Worm (Caenorhabditis elegans): ENCODE measurements around the gene srw-13.

The srw-13 gene

ce11 chrV:15276915-15277314, 44.6 kb downstream of the srw-13 start, which contains the start of gene srw-17:
TSS of gene srw-17 (minus strand) at chrV:15277015.
- TF ChIP-seq ceh-13 (GFP tag; optimal IDR thresholded peaks at IDR 0.05) (no peak), tbx-11 (GFP tag; IDR thresholded peaks at IDR 0.05) (no peak), aly-1 (tag; optimal IDR thresholded peaks at IDR 0.05) (no peak), hnd-1 (tag; optimal IDR thresholded peaks at IDR 0.05) (no peak), hmg-4 (GFP tag; optimal IDR thresholded peaks at IDR 0.05) (no peak), ceh-36 (tag; optimal IDR thresholded peaks at IDR 0.05) (no peak), hmbx-1 (tag; optimal IDR thresholded peaks at IDR 0.05) (no peak), pes-1 (GFP tag; IDR thresholded peaks at IDR 0.05) (no peak), tbx-37 (GFP tag; conservative IDR thresholded peaks at IDR 0.05) (no peak), scrt-1 (GFP tag; IDR thresholded peaks at IDR 0.05) (no peak), F13C5.2 (tag; optimal IDR thresholded peaks at IDR 0.05) (no peak), ama-1 (optimal IDR thresholded peaks at IDR 0.05) (no peak), flt-1 (GFP tag; IDR thresholded peaks at IDR 0.05) (no peak), sea-1 (GFP tag; conservative IDR thresholded peaks at IDR 0.05) (no peak), tra-4 (tag; optimal IDR thresholded peaks at IDR 0.05) (no peak)

ce11 chrV:15281279-15281949, 49.1 kb downstream of the srw-13 start, which contains the start of the genes srw-19 and srx-51:
TSS of gene srw-19 (minus strand) at chrV:15281379.
TSS of gene srx-51 (plus strand) at chrV:15281899.
- TF ChIP-seq tbx-37 (GFP tag; conservative IDR thresholded peaks at IDR 0.05) = no peak
- no peak for TF ChIP-seq hmg-4 (GFP tag; optimal IDR thresholded peaks at IDR 0.05)
- TF ChIP-seq scrt-1 (GFP tag; IDR thresholded peaks at IDR 0.05) = no peak
- TF ChIP-seq B0310.2 (tag; optimal IDR thresholded peaks at IDR 0.05) = no peak
- TF ChIP-seq sea-1 (GFP tag; conservative IDR thresholded peaks at IDR 0.05) = no peak
- TF ChIP-seq ets-7 (tag; optimal IDR thresholded peaks at IDR 0.05) = no peak
- no peak for TF ChIP-seq flt-1 (GFP tag; IDR thresholded peaks at IDR 0.05)
- no peak for TF ChIP-seq ceh-13 (GFP tag; optimal IDR thresholded peaks at IDR 0.05)
- TF ChIP-seq pes-1 (GFP tag; IDR thresholded peaks at IDR 0.05) = no peak
- TF ChIP-seq ama-1 (optimal IDR thresholded peaks at IDR 0.05) = no peak
- TF ChIP-seq ceh-36 (tag; optimal IDR thresholded peaks at IDR 0.05) = no peak
- TF ChIP-seq tbx-11 (GFP tag; IDR thresholded peaks at IDR 0.05) = no peak
- no peak for TF ChIP-seq F13C5.2 (tag; optimal IDR thresholded peaks at IDR 0.05)
- TF ChIP-seq aly-1 (tag; optimal IDR thresholded peaks at IDR 0.05) = no peak
- no peak for TF ChIP-seq hnd-1 (tag; optimal IDR thresholded peaks at IDR 0.05)
